Fruit fly (Drosophila melanogaster): Measurements from ENCODE around the gene RNaseX25.

Gene RNaseX25

DNA sequence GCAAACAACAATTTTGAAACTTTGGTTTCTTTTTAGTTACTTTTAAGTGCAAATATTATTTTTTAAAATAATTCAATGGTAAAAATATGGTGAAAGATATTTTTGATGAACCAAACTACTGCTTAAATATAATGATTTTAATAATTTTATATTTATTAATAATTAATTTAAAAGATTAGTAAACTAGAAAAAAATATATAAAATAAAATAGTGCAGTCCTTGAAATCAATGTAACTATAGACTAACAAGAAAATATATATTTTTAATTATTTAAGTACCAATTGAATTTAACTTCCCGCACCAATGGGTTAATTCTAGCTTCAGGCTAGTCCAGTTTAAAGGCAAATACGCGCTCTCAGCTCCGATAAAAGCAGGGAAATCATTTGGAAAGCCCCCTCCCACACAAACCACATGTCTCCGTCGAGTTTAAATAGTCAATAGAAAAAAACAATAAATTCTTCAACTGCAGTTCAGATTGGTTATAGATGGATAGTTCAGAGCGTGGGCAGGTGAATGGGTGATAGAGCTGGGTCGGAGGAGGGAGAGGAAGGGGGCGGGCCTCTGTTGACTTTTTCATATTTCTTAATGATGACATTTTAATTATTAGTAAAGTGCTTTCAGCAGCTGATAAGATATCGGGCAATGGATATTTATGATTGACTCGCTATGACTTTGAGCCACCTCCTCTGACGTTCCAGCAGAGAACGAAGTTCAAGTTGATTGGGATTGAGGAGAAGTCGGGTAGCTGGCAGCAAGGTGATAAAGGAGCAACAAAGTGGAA is 8.2 kb upstream of the RNaseX25 start (continued):
- TF ChIP-seq CG1024 (GFP tag; IDR thresholded peaks at IDR 0.05) (no peak), ttk (GFP tag; IDR thresholded peaks at IDR 0.05) (no peak), CG13894 (tag; optimal IDR thresholded peaks at IDR 0.05) (no peak), Dbx (GFP tag; IDR thresholded peaks at IDR 0.05) (no peak), sna (GFP tag; IDR thresholded peaks at IDR 0.05; ENCODE audit: partially characterized antibody) (no peak), CG12659 (GFP tag; optimal IDR thresholded peaks at IDR 0.05) (peak; percentile 23), CG5953 (GFP tag; IDR thresholded peaks at IDR 0.05) (no peak), esg (GFP tag; conservative IDR thresholded peaks at IDR 0.05) (no peak), slp2 (GFP tag; optimal IDR thresholded peaks at IDR 0.05) (no peak), Mad (GFP tag; optimal IDR thresholded peaks at IDR 0.05) (no peak), Hr78 (GFP tag; optimal IDR thresholded peaks at IDR 0.05) (peak in 1 of 2 experiments; percentile 35), H15 (GFP tag; IDR thresholded peaks at IDR 0.05) (no peak), Dll (GFP tag; IDR thresholded peaks at IDR 0.05; ENCODE audit: partially characterized antibody) (no peak), peb (GFP tag; IDR thresholded peaks at IDR 0.05) (no peak), crc (GFP tag; optimal IDR thresholded peaks at IDR 0.05) (no peak), Ada2b (GFP tag; IDR thresholded peaks at IDR 0.05) (no peak), CG15696 (tag; optimal IDR thresholded peaks at IDR 0.05) (peak; percentile 19), Sin3A (optimal IDR thresholded peaks at IDR 0.05) (no peak), CG32532 (GFP tag; IDR thresholded peaks at IDR 0.05) (0 out of 2 replicates have a peak, but pooled peaks have one; percentile 15), dpn (GFP tag; optimal IDR thresholded peaks at IDR 0.05) (no peak), CG12391 (tag; optimal IDR thresholded peaks at IDR 0.05) (peak; percentile 33), Dip2 (GFP tag; IDR thresholded peaks at IDR 0.05) (no peak), CG4730 (GFP tag; IDR thresholded peaks at IDR 0.05) (no peak), slou (GFP tag; optimal IDR thresholded peaks at IDR 0.05) (no peak), crol (GFP tag; IDR thresholded peaks at IDR 0.05) (peak; percentile 88), bcd (GFP tag; optimal IDR thresholded peaks at IDR 0.05) (peak; percentile 7), CG11456 (GFP tag; IDR thresholded peaks at IDR 0.05) (no peak), pnt (GFP tag; optimal IDR thresholded peaks at IDR 0.05) (no peak), CG9817 (tag; optimal IDR thresholded peaks at IDR 0.05) (no peak), org-1 (GFP tag; optimal IDR thresholded peaks at IDR 0.05) (no peak), CG5245 (GFP tag; optimal IDR thresholded peaks at IDR 0.05) (no peak), CG31224 (GFP tag; IDR thresholded peaks at IDR 0.05) (no peak), CG8089 (GFP tag; optimal IDR thresholded peaks at IDR 0.05) (no peak), CG9437 (GFP tag; optimal IDR thresholded peaks at IDR 0.05) (peak; percentile 26), usp (GFP tag; optimal IDR thresholded peaks at IDR 0.05) (no peak), Fer1 (GFP tag; optimal IDR thresholded peaks at IDR 0.05) (no peak), caup (GFP tag; optimal IDR thresholded peaks at IDR 0.05; ENCODE audit: severe bottlenecking) (no peak), kni (GFP tag; optimal IDR thresholded peaks at IDR 0.05) (peak; percentile 33), GATAe (GFP tag; conservative IDR thresholded peaks at IDR 0.05) (peak; percentile 64; the same call in 1 of the 2 replicates), ind (GFP tag; optimal IDR thresholded peaks at IDR 0.05) (no peak), Abd-B (GFP tag; optimal IDR thresholded peaks at IDR 0.05) (no peak), CG7271 (tag; optimal IDR thresholded peaks at IDR 0.05) (no peak), chinmo (GFP tag; IDR thresholded peaks at IDR 0.05; ENCODE audit: partially characterized antibody) (0 out of 4 replicates have a peak, but pooled peaks have one; percentile 29), bowl (GFP tag; IDR thresholded peaks at IDR 0.05) (no peak), Deaf1 (tag; optimal IDR thresholded peaks at IDR 0.05) (no peak), ac (GFP tag; optimal IDR thresholded peaks at IDR 0.05) (no peak), lola (GFP tag; optimal IDR thresholded peaks at IDR 0.05) (peak in 1 of 3 experiments; percentile 65), gro (GFP tag; optimal IDR thresholded peaks at IDR 0.05) (no peak), nerfin-2 (GFP tag; IDR thresholded peaks at IDR 0.05; ENCODE audit: partially characterized antibody) (no peak)

All from whole organism, embryonic.